Fruit fly (Drosophila melanogaster): Measurements from ENCODE around the gene for.

Gene for

DNA sequence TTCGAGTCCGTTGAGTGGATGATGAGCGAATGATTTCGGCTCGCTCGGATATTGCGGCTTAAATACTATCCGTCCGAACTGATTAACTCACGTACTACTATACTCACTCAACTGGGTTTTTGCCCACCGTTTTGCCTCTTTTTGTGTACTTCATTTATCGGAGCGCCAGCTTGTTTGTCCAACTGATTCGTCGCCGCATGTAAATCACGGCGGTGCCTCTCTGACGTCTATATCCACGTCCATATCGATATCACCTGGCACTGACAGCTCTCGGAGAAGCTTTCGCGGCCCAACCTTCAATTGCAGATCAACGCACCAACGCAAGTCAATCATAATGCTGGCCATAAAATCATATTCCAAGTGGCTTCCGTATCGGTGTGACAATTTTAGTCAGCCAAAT lies 41.0 kb upstream of the for start, which contains the start of gene CG3604:
TSS of gene CG3604 (minus strand) at position 101 of the 400 bp plus-strand sequence.
- TF ChIP-seq Myc (optimal IDR thresholded peaks at IDR 0.05): no peak
- TF ChIP-seq pan (optimal IDR thresholded peaks at IDR 0.05): no peak
- TF ChIP-seq rgr (GFP tag; optimal IDR thresholded peaks at IDR 0.05): no peak
- TF ChIP-seq psq (GFP tag; optimal IDR thresholded peaks at IDR 0.05): no peak
- no peak for TF ChIP-seq Hr83 (GFP tag; optimal IDR thresholded peaks at IDR 0.05; ENCODE audit: poor library complexity, severe bottlenecking)
- TF ChIP-seq ey (GFP tag; optimal IDR thresholded peaks at IDR 0.05): no peak
- no peak for TF ChIP-seq foxo (GFP tag; optimal IDR thresholded peaks at IDR 0.05)
- no peak for TF ChIP-seq OdsH (GFP tag; optimal IDR thresholded peaks at IDR 0.05)
- no peak for TF ChIP-seq HLH106 (tag; optimal IDR thresholded peaks at IDR 0.05)
- TF ChIP-seq dsf (GFP tag; optimal IDR thresholded peaks at IDR 0.05; ENCODE audit: borderline replicate concordance): no peak
- no peak for TF ChIP-seq CG9705 (GFP tag; optimal IDR thresholded peaks at IDR 0.05)
- no peak for TF ChIP-seq Rel (GFP tag; optimal IDR thresholded peaks at IDR 0.05)
- no peak for TF ChIP-seq Rel (tag; optimal IDR thresholded peaks at IDR 0.05)
- no peak for TF ChIP-seq Sp1 (GFP tag; optimal IDR thresholded peaks at IDR 0.05)
- TF ChIP-seq Jra (GFP tag; optimal IDR thresholded peaks at IDR 0.05): no peak
- TF ChIP-seq dl (GFP tag; optimal IDR thresholded peaks at IDR 0.05; ENCODE audit: insufficient read depth in 1 of 2, partially characterized antibody in 2 of 2): no peak
- TF ChIP-seq woc (GFP tag; optimal IDR thresholded peaks at IDR 0.05): no peak
- TF ChIP-seq h (GFP tag; optimal IDR thresholded peaks at IDR 0.05): no peak

DNA sequence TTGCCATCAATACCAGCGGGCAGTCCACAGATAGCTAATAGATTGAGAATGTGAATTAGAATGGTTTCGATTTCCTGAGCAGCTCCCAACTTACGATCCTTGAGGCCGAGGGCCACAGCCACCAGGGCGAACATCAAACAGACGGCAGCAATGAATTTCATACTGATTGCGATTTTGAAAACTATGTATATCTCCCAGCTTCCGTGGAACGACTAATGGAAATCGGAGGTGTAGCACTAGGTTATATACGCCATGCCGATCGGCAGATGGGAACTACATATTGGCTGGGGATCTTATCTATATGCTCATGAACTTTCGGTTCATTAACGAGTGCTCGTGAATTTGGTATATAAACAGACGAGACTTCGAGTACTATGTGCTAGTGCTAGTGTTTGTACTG lies 39.7 kb upstream of the for start, which contains the start of gene IM33:
TSS of gene IM33 (minus strand) at position 221 of the 400 bp plus-strand sequence.
- TF ChIP-seq usp (GFP tag; optimal IDR thresholded peaks at IDR 0.05) (no peak), OdsH (GFP tag; optimal IDR thresholded peaks at IDR 0.05) (no peak), Jra (GFP tag; optimal IDR thresholded peaks at IDR 0.05) (no peak), tai (GFP tag; optimal IDR thresholded peaks at IDR 0.05) (no peak), rgr (GFP tag; optimal IDR thresholded peaks at IDR 0.05) (no peak), sv (GFP tag; optimal IDR thresholded peaks at IDR 0.05) (no peak), CG32264 (GFP tag; optimal IDR thresholded peaks at IDR 0.05) (no peak), lola (GFP tag; optimal IDR thresholded peaks at IDR 0.05) (no peak), Dfd (GFP tag; optimal IDR thresholded peaks at IDR 0.05) (no peak), HLH106 (tag; optimal IDR thresholded peaks at IDR 0.05) (no peak), GATAd (GFP tag; optimal IDR thresholded peaks at IDR 0.05) (no peak)

DNA sequence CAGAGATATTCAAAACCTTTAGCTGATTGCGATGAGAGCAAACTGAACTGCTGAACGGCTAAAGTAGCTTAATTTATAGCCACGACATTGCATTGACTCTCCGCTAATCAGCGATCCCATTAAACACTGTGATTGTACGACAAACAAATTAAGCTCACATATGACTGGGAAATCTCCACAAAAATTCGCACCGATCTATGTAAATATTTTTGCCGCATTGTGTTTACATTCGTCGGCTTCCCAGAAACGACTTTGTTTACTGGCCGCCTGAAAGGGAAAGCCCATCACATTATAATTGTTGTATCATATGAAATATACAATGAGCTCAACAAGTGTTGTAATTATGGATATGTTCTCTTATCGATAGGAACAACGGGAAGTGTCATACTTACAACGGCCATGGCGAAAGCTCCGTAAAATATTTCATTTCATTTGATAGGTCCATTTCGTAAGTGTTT lies 38.6 kb upstream of the for start, which contains the start of gene CG16713:
TSS of gene CG16713 (minus strand) at position 51 of the 458 bp plus-strand sequence.
- no peak for TF ChIP-seq OdsH (GFP tag; optimal IDR thresholded peaks at IDR 0.05)
- no peak for TF ChIP-seq Rel (GFP tag; optimal IDR thresholded peaks at IDR 0.05)
- TF ChIP-seq Rel (tag; optimal IDR thresholded peaks at IDR 0.05): peak; percentile 96

DNA sequence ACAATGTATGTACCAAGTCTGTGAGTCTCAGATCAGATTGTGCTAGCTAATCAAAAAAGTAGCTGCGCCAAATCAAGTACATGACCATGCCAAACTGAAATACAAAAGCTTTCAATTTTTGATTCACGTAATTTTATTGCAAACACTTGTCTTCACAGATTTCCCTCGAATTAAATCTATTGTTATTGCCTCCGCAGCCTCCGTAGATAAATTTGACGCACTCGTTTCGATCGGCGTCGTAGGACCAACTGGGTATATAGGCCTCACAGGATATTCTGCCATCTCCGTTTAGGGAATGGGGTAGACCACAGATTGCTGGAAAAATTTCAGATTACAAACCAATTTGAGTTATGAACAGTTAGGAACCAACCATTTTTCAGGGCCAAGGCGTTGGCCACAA lies 38.2 kb upstream of the for start, which contains the start of gene CG43165:
TSS of gene CG43165 (minus strand) at position 101 of the 400 bp plus-strand sequence.
- no peak for TF ChIP-seq dl (GFP tag; optimal IDR thresholded peaks at IDR 0.05; ENCODE audit: insufficient read depth in 1 of 2, partially characterized antibody in 2 of 2)
- TF ChIP-seq Sp1 (GFP tag; optimal IDR thresholded peaks at IDR 0.05): no peak
- TF ChIP-seq Hr83 (GFP tag; optimal IDR thresholded peaks at IDR 0.05; ENCODE audit: poor library complexity, severe bottlenecking): no peak
- TF ChIP-seq GATAd (GFP tag; optimal IDR thresholded peaks at IDR 0.05): no peak
- TF ChIP-seq Jra (GFP tag; optimal IDR thresholded peaks at IDR 0.05): no peak
- no peak for TF ChIP-seq Hr78 (GFP tag; optimal IDR thresholded peaks at IDR 0.05)
- TF ChIP-seq Abd-B (GFP tag; optimal IDR thresholded peaks at IDR 0.05): no peak
- no peak for TF ChIP-seq dsf (GFP tag; optimal IDR thresholded peaks at IDR 0.05; ENCODE audit: borderline replicate concordance)
- no peak for TF ChIP-seq lola (GFP tag; optimal IDR thresholded peaks at IDR 0.05)
- no peak for TF ChIP-seq Myc (optimal IDR thresholded peaks at IDR 0.05)
- no peak for TF ChIP-seq sv (GFP tag; optimal IDR thresholded peaks at IDR 0.05)
- TF ChIP-seq Hnf4 (GFP tag; optimal IDR thresholded peaks at IDR 0.05): no peak

DNA sequence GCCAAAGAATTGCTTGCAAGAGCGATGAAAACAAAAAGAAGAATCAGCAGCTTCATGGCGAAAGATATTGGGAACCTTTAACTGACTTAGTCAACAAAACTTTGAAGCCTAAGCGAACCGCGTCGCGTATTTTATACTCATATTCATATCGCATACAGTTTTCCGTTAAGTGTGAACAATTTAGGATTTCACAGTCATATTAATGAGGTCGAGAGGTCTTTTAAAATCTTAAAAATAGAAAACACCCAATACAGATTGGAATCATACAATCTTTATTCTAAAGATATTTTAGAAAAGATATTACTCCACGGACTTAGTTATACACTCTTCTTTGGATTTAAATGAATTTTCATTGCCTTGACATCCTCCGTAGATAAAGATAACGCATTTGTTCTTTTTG lies 37.1 kb upstream of the for start, which contains the start of gene Acp24A4:
TSS of gene Acp24A4 (minus strand) at position 101 of the 400 bp plus-strand sequence.
- no peak for TF ChIP-seq h (GFP tag; optimal IDR thresholded peaks at IDR 0.05)
- no peak for TF ChIP-seq Mio (GFP tag; optimal IDR thresholded peaks at IDR 0.05)
- TF ChIP-seq CrebA (GFP tag; optimal IDR thresholded peaks at IDR 0.05; ENCODE audit: borderline replicate concordance): no peak
- TF ChIP-seq Vsx2 (GFP tag; optimal IDR thresholded peaks at IDR 0.05; ENCODE audit: partially characterized antibody): no peak
- TF ChIP-seq Hnf4 (GFP tag; optimal IDR thresholded peaks at IDR 0.05): no peak
- no peak for TF ChIP-seq ey (GFP tag; optimal IDR thresholded peaks at IDR 0.05)
- no peak for TF ChIP-seq dmrt93B (GFP tag; optimal IDR thresholded peaks at IDR 0.05)
- TF ChIP-seq Hr83 (GFP tag; optimal IDR thresholded peaks at IDR 0.05; ENCODE audit: poor library complexity, severe bottlenecking): no peak
